Fruit fly (Drosophila melanogaster) whole organism, adult: ENCODE measurements around the gene SMC1.

Experiments
- CG11617 ChIP-seq: fragments of 200-800 bp; sonication (Bioruptor generic); optimal IDR thresholded peaks from 2 replicates; lab custom pipeline; 2017; ENCODE audit warnings: mild to moderate bottlenecking, missing biosample characterization, missing genetic modification reagents, missing genetic modification characterization
- CG12768 ChIP-seq: fragments of 200-800 bp; sonication (Bioruptor generic); optimal IDR thresholded peaks from 2 replicates; lab custom pipeline; 2017; ENCODE audit warnings: missing biosample characterization, missing genetic modification characterization, mild to moderate bottlenecking, moderate library complexity, missing genetic modification reagents
- CG14711 ChIP-seq: fragments of 200-800 bp; sonication (Bioruptor generic); optimal IDR thresholded peaks from 2 replicates; lab custom pipeline; 2018; ENCODE audit warnings: missing biosample characterization, mild to moderate bottlenecking, missing genetic modification characterization, moderate library complexity
- CG1620 ChIP-seq: fragments of 200-800 bp; sonication (Bioruptor generic); optimal IDR thresholded peaks from 2 replicates; lab custom pipeline; 2016; ENCODE audit warnings: missing biosample characterization, missing genetic modification characterization
- CG33017 ChIP-seq: fragments of 200-800 bp; sonication (Bioruptor generic); optimal IDR thresholded peaks from 2 replicates; lab custom pipeline; 2018; ENCODE audit warnings: missing biosample characterization, mild to moderate bottlenecking, missing genetic modification characterization, moderate library complexity
- CG5204 ChIP-seq: fragments of 200-800 bp; sonication (Bioruptor generic); optimal IDR thresholded peaks from 2 replicates; lab custom pipeline; 2016; ENCODE audit warnings: missing biosample characterization, missing genetic modification characterization
- CG7045 ChIP-seq: fragments of 200-800 bp; sonication (Bioruptor generic); optimal IDR thresholded peaks from 2 replicates; lab custom pipeline; 2017; ENCODE audit warnings: missing biosample characterization, mild to moderate bottlenecking, missing genetic modification characterization
- CG7101 ChIP-seq: fragments of 200-800 bp; sonication (Bioruptor generic); optimal IDR thresholded peaks from 2 replicates; lab custom pipeline; 2018; ENCODE audit warnings: missing biosample characterization, mild to moderate bottlenecking, missing genetic modification characterization, moderate library complexity
- Clk ChIP-seq: fragments of 200-800 bp; sonication (Bioruptor generic); optimal IDR thresholded peaks from 2 replicates; lab custom pipeline; 2017; ENCODE audit warnings: missing biosample characterization, missing genetic modification characterization
- Crg-1 ChIP-seq: fragments of 200-800 bp; sonication (Bioruptor generic); optimal IDR thresholded peaks from 2 replicates; lab custom pipeline; 2016; ENCODE audit warnings: missing biosample characterization, missing genetic modification characterization
- Hr96 ChIP-seq: fragments of 200-800 bp; sonication (Bioruptor generic); optimal IDR thresholded peaks from 2 replicates; lab custom pipeline; 2016; ENCODE audit warnings: missing biosample characterization, missing genetic modification characterization
- Mnt ChIP-seq: fragments of 200-800 bp; sonication (Bioruptor generic); optimal IDR thresholded peaks from 2 replicates; lab custom pipeline; 2016; ENCODE audit warnings: missing biosample characterization, mild to moderate bottlenecking, missing genetic modification characterization
- bab1 ChIP-seq: fragments of 200-800 bp; sonication (Bioruptor generic); optimal IDR thresholded peaks from 3 replicates; lab custom pipeline; 2019; ENCODE audit warnings: missing biosample characterization, mild to moderate bottlenecking, missing genetic modification characterization, moderate library complexity
- cic ChIP-seq: fragments of 200-800 bp; sonication (Bioruptor generic); optimal IDR thresholded peaks from 2 replicates; lab custom pipeline; 2017; ENCODE audit warnings: missing biosample characterization, mild to moderate bottlenecking, missing genetic modification characterization, moderate library complexity
- cnc ChIP-seq, 2 experiments: fragments of >200 bp; optimal IDR thresholded peaks; 2 replicates each; lab custom pipeline; 2017
- kay ChIP-seq: fragments of 200-800 bp; sonication (Bioruptor generic); peaks from one replicate; lab custom pipeline; 2016; ENCODE audit warnings: missing biosample characterization, missing genetic modification characterization, borderline replicate concordance
- ovo ChIP-seq: fragments of 200-800 bp; sonication (Bioruptor generic); optimal IDR thresholded peaks from 2 replicates; lab custom pipeline; 2016; ENCODE audit warnings: missing biosample characterization, missing genetic modification characterization
- pad ChIP-seq: fragments of 200-800 bp; sonication (Bioruptor generic); optimal IDR thresholded peaks from 3 replicates; lab custom pipeline; 2017; ENCODE audit warnings: missing biosample characterization, missing genetic modification characterization, mild to moderate bottlenecking, moderate library complexity, missing genetic modification reagents
- tj ChIP-seq: fragments of 200-800 bp; sonication (Bioruptor generic); optimal IDR thresholded peaks from 3 replicates; lab custom pipeline; 2017; ENCODE audit warnings: missing biosample characterization, mild to moderate bottlenecking, missing genetic modification characterization, moderate library complexity
- toe ChIP-seq: fragments of 200-800 bp; sonication (Bioruptor generic); optimal IDR thresholded peaks from 2 replicates; lab custom pipeline; 2016; ENCODE audit warnings: missing biosample characterization, missing genetic modification characterization

SMC1 gene

DNA sequence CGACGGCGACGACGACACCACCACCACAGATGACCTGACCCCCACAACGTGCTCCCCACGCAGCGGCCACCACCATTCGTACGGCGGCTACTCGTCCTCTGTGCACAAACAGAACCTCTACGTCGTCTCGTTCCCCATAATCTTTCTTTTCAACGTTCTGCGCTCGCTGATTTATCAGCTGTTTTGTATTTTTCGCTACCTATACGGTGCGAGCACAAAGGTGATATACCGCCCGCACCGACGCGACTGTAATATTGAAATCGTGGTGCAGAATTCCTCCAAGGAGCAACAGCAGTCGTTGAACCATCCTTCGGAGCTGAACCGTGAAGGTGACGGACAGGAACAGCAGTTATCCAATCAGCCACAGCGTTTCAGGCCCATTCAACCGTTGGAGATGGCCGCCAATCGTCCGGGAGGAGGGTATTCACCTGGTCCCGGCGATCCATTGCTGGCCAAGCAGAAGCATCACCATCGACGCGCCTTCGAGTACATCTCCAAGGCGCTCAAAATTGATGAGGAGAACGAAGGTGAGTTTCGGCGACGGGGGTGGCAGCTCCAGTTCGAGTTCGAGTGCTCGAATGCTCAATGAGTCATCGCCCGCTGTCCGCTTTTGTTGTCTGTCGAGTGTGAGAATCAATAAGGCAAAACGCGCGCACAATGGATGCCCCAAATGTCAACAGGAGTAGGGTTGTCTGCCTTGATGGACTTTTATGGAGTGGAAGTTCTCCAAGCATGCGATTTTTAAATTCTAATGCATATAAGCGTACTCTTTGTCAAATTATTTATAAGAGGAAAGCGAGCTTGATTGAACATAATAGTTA is 19.1 kb upstream of the SMC1 start, which contains the start of gene Miro:
Gene Miro (minus strand): TSS at position 112 of the 821 bp plus-strand sequence.
- TF ChIP-seq CG1620: peak; percentile 6
- TF ChIP-seq Crg-1: peak; percentile 70
- no peak for TF ChIP-seq CG12768 (GFP tag; lab: Kevin White, UChicago)
- TF ChIP-seq Mnt (GFP tag; lab: Kevin White, UChicago): peak; percentile 63
- TF ChIP-seq ovo: peak; percentile 33

DNA sequence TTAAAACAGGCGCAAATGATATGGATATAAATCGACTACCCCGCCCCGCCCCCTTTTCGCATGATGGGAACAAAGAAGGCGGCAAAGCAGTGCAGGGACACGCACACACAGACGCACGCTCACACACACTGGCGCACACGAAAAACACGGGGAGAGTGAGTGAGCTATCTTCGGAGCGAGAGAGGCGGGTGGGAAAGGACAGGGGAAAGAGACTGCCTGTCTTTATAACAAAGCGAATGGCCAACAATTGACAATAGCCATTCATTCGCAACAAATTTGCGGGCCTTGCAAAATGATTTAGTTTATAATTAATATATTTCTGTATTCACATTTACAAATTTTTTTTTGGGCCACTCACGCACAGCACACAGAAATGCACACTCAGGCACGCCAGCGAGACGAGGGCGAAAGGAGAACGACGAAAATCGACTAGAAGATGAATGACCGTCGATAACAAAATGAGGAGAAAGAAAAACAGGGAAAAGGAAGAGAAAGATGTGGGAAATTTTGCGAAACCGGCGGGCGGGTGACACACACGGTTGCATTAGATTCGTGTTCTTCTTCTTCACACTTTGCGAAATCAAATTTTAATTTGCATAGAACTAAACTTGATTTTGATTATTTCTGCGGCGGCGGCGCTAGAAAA is 11.4 kb upstream of the SMC1 start:
- TF ChIP-seq Mnt (GFP tag; lab: Kevin White, UChicago): peak; percentile 3
- TF ChIP-seq Clk: peak; percentile 4
- peak; percentile 76 for TF ChIP-seq tj
- no peak for TF ChIP-seq CG7045 (GFP tag; lab: Kevin White, UChicago)
- TF ChIP-seq bab1 (GFP tag; lab: Kevin White, UChicago): no peak
- TF ChIP-seq Crg-1: peak; percentile 39
- no peak for TF ChIP-seq CG11617 (GFP tag; lab: Kevin White, UChicago)
- peak; percentile 91 for TF ChIP-seq pad (GFP tag; lab: Kevin White, UChicago)
- no peak for TF ChIP-seq cnc (optimal IDR thresholded peaks at IDR 0.05; lab: Kevin White, UChicago)
- no peak for TF ChIP-seq CG33017
- no peak for TF ChIP-seq Hr96 (GFP tag; lab: Kevin White, UChicago)

DNA sequence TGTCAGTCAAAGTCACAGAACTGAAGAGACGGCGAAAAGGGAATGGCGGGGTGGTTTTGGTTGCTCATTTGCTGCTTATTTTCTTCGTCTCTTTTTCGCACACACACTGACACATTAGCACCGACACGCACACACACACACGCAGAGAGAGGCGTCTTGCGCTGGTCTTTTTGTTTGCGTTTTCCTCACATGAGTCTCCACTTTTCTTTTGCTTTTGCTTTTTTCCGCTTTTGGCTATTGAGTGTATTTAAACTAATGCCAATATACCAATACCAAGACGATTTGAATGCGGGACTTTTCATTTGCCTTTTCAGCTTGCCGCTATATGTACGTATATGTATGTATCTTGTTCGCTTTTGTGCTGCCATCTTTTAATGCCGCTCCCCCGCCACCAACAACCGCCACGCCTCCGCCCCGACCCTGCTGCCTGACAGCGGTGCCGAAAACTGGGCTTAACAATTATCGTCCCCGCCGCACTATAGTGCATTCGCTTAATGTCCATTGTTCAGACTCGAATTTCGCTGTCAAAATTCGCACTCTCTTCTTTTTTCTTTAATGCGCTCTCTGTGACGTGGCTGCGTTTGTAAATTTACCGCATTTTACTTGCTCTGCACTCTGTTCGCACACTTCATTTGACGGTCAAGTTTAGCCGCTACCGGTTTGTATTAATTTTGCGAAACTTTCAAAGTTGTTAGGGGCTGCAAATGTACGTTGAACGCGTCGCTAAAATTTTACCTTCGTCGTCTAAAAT is 10.7 kb upstream of the SMC1 start, which contains the start of gene CG5986:
Gene CG5986 (plus strand): TSS at position 565 of the 751 bp plus-strand sequence.
- TF ChIP-seq CG7101 (no peak), tj (no peak), CG5204 (GFP tag; lab: Kevin White, UChicago) (no peak), bab1 (GFP tag; lab: Kevin White, UChicago) (no peak), ovo (no peak), pad (GFP tag; lab: Kevin White, UChicago) (peak; percentile 82), Mnt (GFP tag; lab: Kevin White, UChicago) (peak; percentile 61), toe (GFP tag; lab: Kevin White, UChicago) (no peak), kay (GFP tag; lab: Kevin White, UChicago) (peak; percentile 71), CG12768 (GFP tag; lab: Kevin White, UChicago) (peak; percentile 77), Hr96 (GFP tag; lab: Kevin White, UChicago) (no peak), Crg-1 (no peak), Clk (no peak), CG7045 (GFP tag; lab: Kevin White, UChicago) (no peak), CG33017 (peak; percentile 61), cnc (optimal IDR thresholded peaks at IDR 0.05; lab: Kevin White, UChicago) (no peak), cic (GFP tag; lab: Kevin White, UChicago) (peak; percentile 82), CG1620 (no peak), CG14711 (tag; lab: Kevin White, UChicago) (no peak), CG11617 (GFP tag; lab: Kevin White, UChicago) (peak; percentile 45)

DNA sequence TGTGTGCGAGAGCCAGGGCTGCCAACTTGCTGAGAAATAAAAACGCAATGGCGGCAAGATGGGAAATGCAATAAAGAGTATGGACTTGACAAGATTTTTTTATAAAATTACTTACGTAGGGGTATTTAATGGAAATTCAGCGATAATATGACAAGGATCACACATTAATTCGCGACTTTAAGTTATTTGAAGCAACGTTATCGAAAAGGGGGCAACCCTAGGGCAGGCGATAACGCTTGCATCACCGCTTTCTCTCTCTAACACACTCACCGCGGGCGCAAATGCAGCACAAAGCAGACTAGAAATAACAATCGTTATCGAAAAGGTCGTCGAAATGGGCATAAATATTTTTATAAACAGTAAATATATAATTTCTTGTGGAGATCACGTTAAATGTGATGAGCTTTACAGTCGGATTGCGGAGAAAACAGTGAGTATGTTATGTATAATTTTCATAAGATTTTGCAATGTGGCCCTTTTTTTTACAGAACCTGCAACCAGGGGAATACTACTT is 10.0 kb upstream of the SMC1 start, which contains the start of gene Rox8:
Gene Rox8 (minus strand): TSS at position 268 of the 514 bp plus-strand sequence.
- peak; percentile 93 for TF ChIP-seq tj
- no peak for TF ChIP-seq Hr96 (GFP tag; lab: Kevin White, UChicago)
- TF ChIP-seq cnc (optimal IDR thresholded peaks at IDR 0.05; lab: Kevin White, UChicago): no peak
- peak; percentile 80 for TF ChIP-seq Mnt (GFP tag; lab: Kevin White, UChicago)
- TF ChIP-seq CG12768 (GFP tag; lab: Kevin White, UChicago): peak; percentile 6
- TF ChIP-seq CG7101: peak; percentile 60
- TF ChIP-seq cic (GFP tag; lab: Kevin White, UChicago): peak; percentile 34
- peak; percentile 44 for TF ChIP-seq CG11617 (GFP tag; lab: Kevin White, UChicago)
- no peak for TF ChIP-seq toe (GFP tag; lab: Kevin White, UChicago)
- TF ChIP-seq bab1 (GFP tag; lab: Kevin White, UChicago): peak; percentile 44
- no peak for TF ChIP-seq Clk
- no peak for TF ChIP-seq CG5204 (GFP tag; lab: Kevin White, UChicago)
- TF ChIP-seq kay (GFP tag; lab: Kevin White, UChicago): no peak
- TF ChIP-seq CG1620: peak; percentile 21
- no peak for TF ChIP-seq pad (GFP tag; lab: Kevin White, UChicago)
- peak; percentile 59 for TF ChIP-seq CG7045 (GFP tag; lab: Kevin White, UChicago)
- TF ChIP-seq CG14711 (tag; lab: Kevin White, UChicago): peak; percentile 100
- TF ChIP-seq Crg-1: no peak
- TF ChIP-seq CG33017: peak; percentile 39
- no peak for TF ChIP-seq ovo

DNA sequence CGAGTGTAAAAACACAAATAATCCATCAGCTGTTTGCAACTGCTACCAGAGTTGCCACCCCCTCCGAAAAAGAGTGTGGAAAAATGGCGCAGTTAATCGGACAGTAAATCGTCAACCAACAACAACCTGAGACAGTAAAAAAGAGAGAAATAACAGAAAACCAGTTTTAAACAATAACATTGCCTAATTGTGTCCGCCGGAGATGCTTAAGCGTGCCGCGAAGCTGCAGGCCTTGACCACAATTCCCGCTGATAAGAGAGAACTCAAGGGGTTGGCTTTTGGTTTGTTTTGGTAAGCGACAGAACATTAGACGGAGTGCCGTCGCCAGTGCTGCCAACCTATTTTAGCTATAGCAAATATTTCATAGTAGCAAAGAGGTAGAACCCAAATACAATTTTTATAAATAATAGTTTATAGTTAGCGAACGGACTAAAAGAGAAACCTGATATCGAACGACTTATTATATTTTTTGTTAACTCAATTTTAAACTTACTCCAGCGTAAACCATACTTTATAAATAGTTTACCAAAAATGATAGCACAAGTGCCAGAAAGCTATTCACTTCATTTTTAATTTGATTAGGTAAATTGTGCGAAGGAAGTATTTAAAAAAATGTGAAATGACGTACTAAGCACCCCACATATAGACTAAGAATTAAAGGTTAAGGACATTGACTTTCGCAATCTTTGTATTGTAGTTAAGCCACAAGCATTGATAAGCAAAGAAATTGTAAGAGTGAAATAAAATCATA is 7.2 kb upstream of the SMC1 start, which contains the start of the genes Atg6 and Pisd:
Gene Atg6 (minus strand): TSS at position 93 of the 751 bp plus-strand sequence.
Gene Pisd (plus strand): TSS at position 94 of the 751 bp plus-strand sequence.
- TF ChIP-seq Mnt (GFP tag; lab: Kevin White, UChicago): peak; percentile 62
- TF ChIP-seq toe (GFP tag; lab: Kevin White, UChicago): no peak
- no peak for TF ChIP-seq Clk
- no peak for TF ChIP-seq CG5204 (GFP tag; lab: Kevin White, UChicago)
- peak; percentile 24 for TF ChIP-seq Crg-1
- TF ChIP-seq CG11617 (GFP tag; lab: Kevin White, UChicago): peak; percentile 53
- TF ChIP-seq ovo: peak; percentile 24
- peak; percentile 34 for TF ChIP-seq tj
- peak; percentile 41 for TF ChIP-seq pad (GFP tag; lab: Kevin White, UChicago)
- peak; percentile 18 for TF ChIP-seq CG7045 (GFP tag; lab: Kevin White, UChicago)
- peak; percentile 1 for TF ChIP-seq CG1620
- no peak for TF ChIP-seq kay (GFP tag; lab: Kevin White, UChicago)
- no peak for TF ChIP-seq cnc (optimal IDR thresholded peaks at IDR 0.05; lab: Kevin White, UChicago)
- no peak for TF ChIP-seq CG33017
- peak; percentile 35 for TF ChIP-seq CG12768 (GFP tag; lab: Kevin White, UChicago)
- TF ChIP-seq CG14711 (tag; lab: Kevin White, UChicago): peak; percentile 90
- peak; percentile 61 for TF ChIP-seq cic (GFP tag; lab: Kevin White, UChicago)
- peak; percentile 57 for TF ChIP-seq Hr96 (GFP tag; lab: Kevin White, UChicago)
- peak; percentile 8 for TF ChIP-seq CG7101
- TF ChIP-seq bab1 (GFP tag; lab: Kevin White, UChicago): peak; percentile 63
